Worm (Caenorhabditis elegans) whole organism, L4 larva: ENCODE results near the gene pqn-74.

Experiments
- D1046.2 ChIP-seq: fragments of 200-800 bp; sonication (Bioruptor generic); IDR thresholded peaks from 2 replicates; pipeline ENCODE4 v1.3.6; 2022; ENCODE audit warnings: missing genetic modification characterization, missing compliant biosample characterization
- F26F4.8 ChIP-seq: fragments of 200-800 bp; sonication (Bioruptor generic); conservative IDR thresholded peaks from 2 replicates; pipeline ENCODE4 v1.3.6; 2022; ENCODE audit warnings: missing genetic modification characterization, missing compliant biosample characterization
- F37D6.2 ChIP-seq: sonication (generic microtip); optimal IDR thresholded peaks from 2 replicates; lab custom pipeline; 2016; ENCODE audit warnings: mild to moderate bottlenecking, missing genetic modification characterization, missing compliant biosample characterization
- F44E2.7 ChIP-seq: fragments of 200-800 bp; sonication (Bioruptor generic); IDR thresholded peaks from 2 replicates; pipeline ENCODE4 v2.1.2; 2022; ENCODE audit warnings: missing genetic modification characterization, missing compliant biosample characterization
- Y48G9A.11 ChIP-seq: fragments of 200-800 bp; sonication (Bioruptor generic); IDR thresholded peaks from 2 replicates; pipeline ENCODE4 v1.3.6; 2022; ENCODE audit warnings: missing genetic modification reagents, missing genetic modification characterization, missing compliant biosample characterization
- Y5F2A.4 ChIP-seq: fragments of 200-800 bp; sonication (Bioruptor generic); optimal IDR thresholded peaks from 2 replicates; lab custom pipeline; 2018; ENCODE audit warnings: mild to moderate bottlenecking, missing genetic modification characterization, missing compliant biosample characterization
- Y75B8A.6 ChIP-seq: fragments of 200-800 bp; sonication (Bioruptor generic); IDR thresholded peaks from 2 replicates; pipeline ENCODE4 v1.3.6; 2022; ENCODE audit warnings: missing genetic modification reagents, missing genetic modification characterization, missing compliant biosample characterization
- ama-1 ChIP-seq: fragments of 150-350 bp; optimal IDR thresholded peaks from 2 replicates; lab custom pipeline; 2014; ENCODE audit warnings: inconsistent platforms, mixed read lengths
- arid-1 ChIP-seq: fragments of 200-800 bp; sonication (Bioruptor generic); conservative IDR thresholded peaks from 2 replicates; pipeline ENCODE4 v1.3.6; 2022; ENCODE audit warnings: missing genetic modification reagents, missing genetic modification characterization, missing compliant biosample characterization
- attf-4 ChIP-seq: sonication (generic microtip); optimal IDR thresholded peaks from 3 replicates; lab custom pipeline; 2017; ENCODE audit warnings: missing biosample characterization, missing genetic modification characterization
- ceh-28 ChIP-seq: fragments of 150-350 bp; optimal IDR thresholded peaks from 2 replicates; lab custom pipeline; 2014; ENCODE audit warnings: missing biosample characterization, missing genetic modification reagents, missing genetic modification characterization
- ceh-44 ChIP-seq: fragments of 200-800 bp; sonication (Bioruptor generic); IDR thresholded peaks from 2 replicates; pipeline ENCODE4 v1.3.6; 2022; ENCODE audit warnings: missing genetic modification reagents, missing genetic modification characterization, missing compliant biosample characterization
- ceh-82 ChIP-seq: sonication (generic microtip); optimal IDR thresholded peaks from 2 replicates; lab custom pipeline; 2017; ENCODE audit warnings: missing biosample characterization, missing genetic modification characterization
- ces-1 ChIP-seq: fragments of 150-350 bp; sonication (generic microtip); optimal IDR thresholded peaks from 4 replicates; lab custom pipeline; 2014; ENCODE audit warnings: missing biosample characterization, missing genetic modification reagents, missing genetic modification characterization
- ctbp-1 ChIP-seq: fragments of 200-800 bp; sonication (Bioruptor generic); IDR thresholded peaks from 2 replicates; pipeline ENCODE4 v1.3.6; 2022; ENCODE audit warnings: missing genetic modification reagents, missing genetic modification characterization, missing compliant biosample characterization
- daf-12 ChIP-seq: fragments of 150-350 bp; optimal IDR thresholded peaks from 2 replicates; lab custom pipeline; 2014; ENCODE audit warnings: missing biosample characterization, missing genetic modification reagents, missing genetic modification characterization
- daf-16 ChIP-seq, 3 experiments: sonication (generic microtip); optimal IDR thresholded peaks; 2 replicates each; lab custom pipeline; 2016 to 2017; ENCODE audit warnings: missing genetic modification characterization in 3 of 3, missing genetic modification reagents in 3 of 3, mild to moderate bottlenecking in 2 of 3, missing compliant biosample characterization in 2 of 3, missing biosample characterization in 1 of 3, moderate library complexity in 1 of 3
- daf-19 ChIP-seq: fragments of 200-800 bp; sonication (Bioruptor generic); conservative IDR thresholded peaks from 2 replicates; pipeline ENCODE4 v1.3.6; 2022; ENCODE audit warnings: missing genetic modification characterization, missing compliant biosample characterization
- dpl-1 ChIP-seq: fragments of 150-350 bp; optimal IDR thresholded peaks from 2 replicates; lab custom pipeline; 2014; ENCODE audit warnings: missing biosample characterization, missing genetic modification reagents, missing genetic modification characterization
- dve-1 ChIP-seq: sonication (generic microtip); optimal IDR thresholded peaks from 2 replicates; lab custom pipeline; 2017; ENCODE audit warnings: antibody characterized with exemption, mild to moderate bottlenecking, missing genetic modification characterization, missing compliant biosample characterization; ENCODE audit not compliant: insufficient read depth
- gei-8 ChIP-seq: fragments of 200-800 bp; sonication (Bioruptor generic); optimal IDR thresholded peaks from 2 replicates; lab custom pipeline; 2018; ENCODE audit warnings: mild to moderate bottlenecking, missing genetic modification characterization, missing compliant biosample characterization
- hif-1 ChIP-seq, 2 experiments: sonication (generic microtip); optimal IDR thresholded peaks; 2 replicates each; lab custom pipeline; 2016 to 2017; ENCODE audit warnings: missing compliant biosample characterization in 2 of 2, missing genetic modification characterization in 2 of 2, missing genetic modification reagents in 2 of 2, missing genotype in 2 of 2, mild to moderate bottlenecking in 1 of 2
- hlh-30 ChIP-seq: sonication (generic microtip); optimal IDR thresholded peaks from 2 replicates; lab custom pipeline; 2017; ENCODE audit warnings: antibody characterized with exemption, mild to moderate bottlenecking, missing genetic modification characterization, missing compliant biosample characterization; ENCODE audit not compliant: insufficient read depth
- jun-1 ChIP-seq: fragments of 150-350 bp; optimal IDR thresholded peaks from 2 replicates; lab custom pipeline; 2014; ENCODE audit warnings: missing biosample characterization, missing genetic modification reagents, missing genetic modification characterization
- lim-7 ChIP-seq: fragments of 200-800 bp; sonication (Bioruptor generic); IDR thresholded peaks from 2 replicates; pipeline ENCODE4 v1.3.6; 2022; ENCODE audit warnings: missing genetic modification characterization, missing compliant biosample characterization
- lin-13 ChIP-seq: fragments of 150-350 bp; optimal IDR thresholded peaks from 2 replicates; lab custom pipeline; 2014; ENCODE audit warnings: missing biosample characterization, missing genetic modification reagents, missing genetic modification characterization
- lin-15B ChIP-seq: fragments of 150-350 bp; sonication (generic microtip); optimal IDR thresholded peaks from 3 replicates; lab custom pipeline; 2014; ENCODE audit warnings: missing biosample characterization, missing genetic modification characterization
- lin-38 ChIP-seq: fragments of 200-800 bp; sonication (Bioruptor generic); IDR thresholded peaks from 2 replicates; pipeline ENCODE4 v1.3.6; 2022; ENCODE audit warnings: missing genetic modification reagents, missing genetic modification characterization, missing compliant biosample characterization
- lsy-2 ChIP-seq, 2 experiments: fragments of 150-350 bp in 1 of 2; sonication (generic microtip) in 1 of 2; optimal IDR thresholded peaks; 2 replicates each; lab custom pipeline; 2014 to 2017; ENCODE audit warnings: missing biosample characterization in 2 of 2, missing genetic modification characterization in 2 of 2
- madf-5 ChIP-seq, 2 experiments: fragments of 200-800 bp; sonication (Bioruptor generic); IDR thresholded peaks; 2 replicates each; pipeline ENCODE4 v1.3.6; 2022; ENCODE audit warnings: missing compliant biosample characterization in 2 of 2, missing genetic modification characterization in 2 of 2
- mdl-1 ChIP-seq, 2 experiments: fragments of 150-350 bp in 1 of 2; sonication (generic microtip) in 1 of 2; optimal IDR thresholded peaks; 2 replicates each; lab custom pipeline; 2014 to 2017; ENCODE audit warnings: missing biosample characterization in 2 of 2, missing genetic modification characterization in 2 of 2
- mdt-29 ChIP-seq: fragments of 200-800 bp; sonication (Bioruptor generic); IDR thresholded peaks from 2 replicates; pipeline ENCODE4 v1.3.6; 2022; ENCODE audit warnings: missing genetic modification reagents, missing genetic modification characterization, missing compliant biosample characterization
- mep-1 ChIP-seq: fragments of 150-350 bp; sonication (generic microtip); optimal IDR thresholded peaks from 3 replicates; lab custom pipeline; 2014; ENCODE audit warnings: missing biosample characterization, missing genetic modification characterization
- mes-2 ChIP-seq: sonication (generic microtip); optimal IDR thresholded peaks from 2 replicates; lab custom pipeline; 2016; ENCODE audit warnings: missing genotype, mild to moderate bottlenecking, missing genetic modification characterization, missing compliant biosample characterization; ENCODE audit not compliant: poor library complexity, severe bottlenecking
- mxl-3 ChIP-seq: fragments of 200-800 bp; sonication (Bioruptor generic); optimal IDR thresholded peaks from 2 replicates; lab custom pipeline; 2018; ENCODE audit warnings: mild to moderate bottlenecking, missing genetic modification characterization, missing compliant biosample characterization
- nhr-10 ChIP-seq: fragments of 150-350 bp; optimal IDR thresholded peaks from 2 replicates; lab custom pipeline; 2014; ENCODE audit warnings: missing biosample characterization, missing genetic modification characterization
- nhr-237 ChIP-seq: sonication (generic microtip); optimal IDR thresholded peaks from 2 replicates; lab custom pipeline; 2017; ENCODE audit warnings: missing biosample characterization, missing genetic modification characterization
- nhr-28 ChIP-seq: fragments of 150-350 bp; optimal IDR thresholded peaks from 2 replicates; lab custom pipeline; 2014; ENCODE audit warnings: missing biosample characterization, missing genetic modification characterization
- nhr-42 ChIP-seq: fragments of 200-800 bp; sonication (Bioruptor generic); IDR thresholded peaks from 2 replicates; pipeline ENCODE4 v1.3.6; 2022; ENCODE audit warnings: missing genetic modification characterization, missing compliant biosample characterization
- nhr-77 ChIP-seq: fragments of 150-350 bp; optimal IDR thresholded peaks from 2 replicates; lab custom pipeline; 2014; ENCODE audit warnings: missing biosample characterization, missing genetic modification characterization
- pha-4 ChIP-seq, 2 experiments: fragments of 150-350 bp in 1 of 2; fragments of 200-800 bp in 1 of 2; sonication (Bioruptor generic) in 1 of 2; IDR thresholded peaks in 1 of 2; optimal IDR thresholded peaks in 1 of 2; 2 replicates each; pipeline versions ENCODE4 v1.3.6 to Lab custom; 2014 to 2022; ENCODE audit warnings: missing genetic modification characterization in 2 of 2, missing genetic modification reagents in 2 of 2, missing biosample characterization in 1 of 2, missing compliant biosample characterization in 1 of 2
- php-3 ChIP-seq: fragments of 200-800 bp; sonication (Bioruptor generic); IDR thresholded peaks from 2 replicates; pipeline ENCODE4 v1.3.6; 2022; ENCODE audit warnings: missing genetic modification reagents, missing genetic modification characterization, missing compliant biosample characterization
- pqm-1 ChIP-seq: sonication (generic microtip); optimal IDR thresholded peaks from 2 replicates; lab custom pipeline; 2017; ENCODE audit warnings: missing biosample characterization, missing genetic modification characterization
- rbr-2 ChIP-seq: sonication (generic microtip); optimal IDR thresholded peaks from 2 replicates; lab custom pipeline; 2016; ENCODE audit warnings: missing genotype, missing genetic modification characterization, missing compliant biosample characterization
- sdz-12 ChIP-seq: fragments of 200-800 bp; sonication (Bioruptor generic); optimal IDR thresholded peaks from 2 replicates; lab custom pipeline; 2018; ENCODE audit warnings: mild to moderate bottlenecking, missing genetic modification characterization, missing compliant biosample characterization
- set-16 ChIP-seq: fragments of 200-800 bp; sonication (Bioruptor generic); IDR thresholded peaks from 2 replicates; pipeline ENCODE4 v1.3.6; 2022; ENCODE audit warnings: missing genetic modification reagents, missing genetic modification characterization, missing compliant biosample characterization
- tag-97 ChIP-seq: fragments of 200-800 bp; sonication (Bioruptor generic); IDR thresholded peaks from 2 replicates; pipeline ENCODE4 v1.3.6; 2022; ENCODE audit warnings: missing genetic modification characterization, missing compliant biosample characterization
- tra-1 ChIP-seq: fragments of 200-800 bp; sonication (Bioruptor generic); IDR thresholded peaks from 2 replicates; pipeline ENCODE4 v1.3.6; 2022; ENCODE audit warnings: missing genetic modification reagents, missing genetic modification characterization, missing compliant biosample characterization
- unc-39 ChIP-seq: sonication (generic microtip); optimal IDR thresholded peaks from 2 replicates; lab custom pipeline; 2017; ENCODE audit warnings: missing biosample characterization, missing genetic modification characterization
- vab-7 ChIP-seq: fragments of 200-800 bp; sonication (Bioruptor generic); IDR thresholded peaks from 2 replicates; pipeline ENCODE4 v1.3.6; 2022; ENCODE audit warnings: missing genetic modification reagents, missing genetic modification characterization, missing compliant biosample characterization
- ztf-11 ChIP-seq: fragments of 150-350 bp; optimal IDR thresholded peaks from 2 replicates; lab custom pipeline; 2014; ENCODE audit warnings: missing biosample characterization, missing genetic modification characterization

The pqn-74 gene

DNA sequence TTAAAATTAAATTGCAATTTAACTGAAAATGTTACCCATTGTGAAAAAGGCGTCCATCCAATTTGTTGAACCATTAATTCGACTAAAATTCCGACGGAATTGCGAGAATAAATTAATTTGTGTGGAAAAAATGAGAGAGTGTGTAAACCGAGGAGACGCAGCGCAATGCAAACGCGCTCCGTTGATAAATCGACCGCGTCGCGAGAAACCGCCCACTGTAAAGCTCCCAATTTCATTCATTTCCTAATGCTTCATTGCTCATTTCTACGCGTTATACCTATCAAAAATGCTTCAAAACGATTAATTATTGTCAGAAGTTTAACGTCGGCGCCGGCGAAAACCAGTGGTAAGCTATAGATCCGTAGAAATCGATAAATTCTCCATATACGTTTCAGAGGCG is 33.5 kb downstream of the pqn-74 start, which contains the start of the genes Y67H2A.2 and micu-1 (continued):
- TF ChIP-seq unc-39 (tag; lab: Kevin White, UChicago) (no peak), jun-1 (no peak), Y75B8A.6 (GFP tag; lab: Robert Waterston, UW) (no peak), ztf-11 (tag; lab: Kevin White, UChicago) (no peak), ceh-82 (tag; lab: Kevin White, UChicago) (no peak), nhr-237 (no peak), mep-1 (tag; lab: Kevin White, UChicago) (peak; percentile 57), F37D6.2 (tag; lab: Kevin White, UChicago) (peak; percentile 5), php-3 (GFP tag; lab: Robert Waterston, UW) (no peak), lin-13 (GFP tag; lab: Kevin White, UChicago) (peak; percentile 0), hlh-30 (tag; lab: Kevin White, UChicago) (peak; percentile 45), gei-8 (GFP tag; lab: Kevin White, UChicago) (no peak), lsy-2 (tag; optimal IDR thresholded peaks at IDR 0.05; lab: Kevin White, UChicago) (peak; percentile 38 to 73), lin-38 (GFP tag; lab: Robert Waterston, UW) (peak; percentile 99), dpl-1 (GFP tag; lab: Kevin White, UChicago) (peak; percentile 40), arid-1 (no peak), rbr-2 (tag; lab: Kevin White, UChicago) (peak; percentile 60), pqm-1 (tag; lab: Kevin White, UChicago) (no peak), mes-2 (tag; lab: Kevin White, UChicago) (peak; percentile 83), dve-1 (tag; lab: Kevin White, UChicago) (peak; percentile 31), mxl-3 (GFP tag; lab: Kevin White, UChicago) (peak; percentile 38), sdz-12 (GFP tag; lab: Kevin White, UChicago) (no peak), ceh-44 (0 out of 2 replicates have a peak, but pooled peaks have one; percentile 42), mdl-1 (tag; optimal IDR thresholded peaks at IDR 0.05; lab: Kevin White, UChicago) (no peak), set-16 (GFP tag; lab: Robert Waterston, UW) (no peak), ctbp-1 (0 out of 2 replicates have a peak, but pooled peaks have one; percentile 42), daf-19 (no peak), daf-16 (GFP tag; optimal IDR thresholded peaks at IDR 0.05; lab: Kevin White, UChicago) (no peak), daf-16 (tag; optimal IDR thresholded peaks at IDR 0.05; lab: Kevin White, UChicago) (peak; percentile 20), tag-97 (GFP tag; lab: Robert Waterston, UW) (no peak), lin-15B (tag; lab: Kevin White, UChicago) (no peak), nhr-10 (tag; lab: Kevin White, UChicago) (no peak), daf-12 (no peak), nhr-42 (GFP tag; lab: Robert Waterston, UW) (no peak), ama-1 (lab: Kevin White, UChicago) (no peak), ceh-28 (no peak), F44E2.7 (GFP tag; lab: Robert Waterston, UW) (no peak), attf-4 (no peak), lim-7 (no peak), mdt-29 (GFP tag; lab: Robert Waterston, UW) (no peak), vab-7 (GFP tag; lab: Robert Waterston, UW) (no peak), Y48G9A.11 (GFP tag; lab: Robert Waterston, UW) (no peak), hif-1 (tag; optimal IDR thresholded peaks at IDR 0.05; lab: Kevin White, UChicago) (peak in 1 of 2 experiments; percentile 29), madf-5 (GFP tag; IDR thresholded peaks at IDR 0.05; lab: Robert Waterston, UW) (no peak), tra-1 (GFP tag; lab: Robert Waterston, UW) (no peak), pha-4 (GFP tag; IDR thresholded peaks at IDR 0.05; lab: Robert Waterston, UW) (no peak), pha-4 (tag; optimal IDR thresholded peaks at IDR 0.05; lab: Kevin White, UChicago) (no peak), Y5F2A.4 (GFP tag; lab: Kevin White, UChicago) (no peak), ces-1 (peak; percentile 24), nhr-28 (peak; percentile 23), D1046.2 (GFP tag; lab: Robert Waterston, UW) (no peak), F26F4.8 (GFP tag; lab: Robert Waterston, UW) (no peak), nhr-77 (peak; percentile 18)
